Worm (Caenorhabditis elegans): Measurements from ENCODE around the gene ZK353.4.

The ZK353.4 gene

DNA sequence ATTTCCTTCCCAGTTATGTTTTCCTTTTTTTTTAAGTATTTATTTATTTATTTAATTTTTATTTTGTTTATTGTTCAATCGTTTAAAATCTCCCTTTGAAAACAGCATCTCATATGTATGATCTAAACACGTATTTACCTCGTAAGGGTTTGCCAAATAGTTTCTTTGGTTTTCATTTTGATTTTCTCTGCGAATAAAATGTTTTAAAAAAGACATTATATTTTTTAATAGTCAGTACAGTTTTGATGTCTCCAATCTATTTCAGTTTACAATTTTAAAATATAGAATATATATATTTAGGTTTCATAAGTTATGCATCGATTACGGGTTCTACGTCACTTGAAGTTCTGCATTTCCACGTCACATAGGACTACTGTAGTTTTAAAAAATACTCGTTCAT, 8.8 kb downstream of the ZK353.4 start, which contains the start of gene R05D3.12:
Gene R05D3.12, plus strand, starts transcription at position 301 of the 400 bp plus-strand sequence.
- TF ChIP-seq B0310.2 (tag; optimal IDR thresholded peaks at IDR 0.05) (no peak), tbx-37 (GFP tag; conservative IDR thresholded peaks at IDR 0.05) (no peak), ceh-36 (tag; optimal IDR thresholded peaks at IDR 0.05) (no peak), pes-1 (GFP tag; IDR thresholded peaks at IDR 0.05) (no peak)

- TF ChIP-seq ceh-13 (GFP tag; optimal IDR thresholded peaks at IDR 0.05) (no peak), tra-4 (tag; optimal IDR thresholded peaks at IDR 0.05) (no peak), aly-1 (tag; optimal IDR thresholded peaks at IDR 0.05) (no peak)
Measured at ce11 chrIII:8375000-8375399, 14.4 kb downstream of the ZK353.4 start, which contains the start of gene met-2. Gene met-2, plus strand, starts transcription at chrIII:8375300.

DNA sequence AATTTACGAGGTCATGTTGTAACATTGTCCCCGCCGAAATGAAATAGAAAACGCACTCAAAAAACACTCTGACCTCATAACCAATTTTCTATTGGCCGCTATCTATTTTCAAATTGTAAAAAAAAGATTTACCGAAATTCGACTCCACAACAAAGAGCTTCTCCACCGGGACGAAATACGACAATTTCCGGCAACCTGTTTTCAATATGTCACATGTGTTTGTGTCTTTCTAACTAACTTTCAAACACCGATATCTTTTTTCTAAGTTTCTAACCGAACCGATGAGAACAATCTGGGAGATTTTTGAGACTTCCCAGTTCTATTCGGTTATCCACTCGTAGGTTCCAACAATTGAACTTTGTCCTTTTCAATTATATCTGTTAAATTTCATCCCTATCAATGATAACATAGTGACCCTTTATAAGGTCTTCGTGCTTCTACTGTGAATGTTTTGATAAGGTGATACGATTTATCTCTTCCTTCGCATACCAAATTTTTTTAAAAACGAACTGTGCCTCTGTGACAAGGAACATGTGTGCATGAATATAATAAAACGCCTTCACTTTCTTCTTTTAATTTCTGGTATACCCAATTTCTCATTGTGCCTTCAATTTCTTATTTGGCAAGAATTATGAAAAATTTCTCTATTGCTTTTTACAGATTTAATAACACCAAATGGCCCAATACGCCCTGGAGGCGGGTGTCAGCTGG, 17.7 kb downstream of the ZK353.4 start, which contains the start of gene lmbr-1:
Gene lmbr-1, plus strand, starts transcription at position 661 of the 711 bp plus-strand sequence.
- no peak for TF ChIP-seq ama-1 (optimal IDR thresholded peaks at IDR 0.05)
- TF ChIP-seq ceh-13 (GFP tag; optimal IDR thresholded peaks at IDR 0.05), result no peak

- TF ChIP-seq B0310.2 (tag; optimal IDR thresholded peaks at IDR 0.05), result no peak
- TF ChIP-seq tbx-37 (GFP tag; conservative IDR thresholded peaks at IDR 0.05), result no peak
- TF ChIP-seq F13C5.2 (tag; optimal IDR thresholded peaks at IDR 0.05), result no peak
- no peak for TF ChIP-seq hnd-1 (tag; optimal IDR thresholded peaks at IDR 0.05)
- TF ChIP-seq sea-1 (GFP tag; conservative IDR thresholded peaks at IDR 0.05), result no peak
- TF ChIP-seq tra-4 (tag; optimal IDR thresholded peaks at IDR 0.05), result no peak
- TF ChIP-seq ceh-13 (GFP tag; optimal IDR thresholded peaks at IDR 0.05), result no peak
- TF ChIP-seq aly-1 (tag; optimal IDR thresholded peaks at IDR 0.05), result no peak
- no peak for TF ChIP-seq ama-1 (optimal IDR thresholded peaks at IDR 0.05)
- TF ChIP-seq ets-7 (tag; optimal IDR thresholded peaks at IDR 0.05), result no peak
- TF ChIP-seq flt-1 (GFP tag; IDR thresholded peaks at IDR 0.05), result no peak
- no peak for TF ChIP-seq hmg-4 (GFP tag; optimal IDR thresholded peaks at IDR 0.05)
- TF ChIP-seq pes-1 (GFP tag; IDR thresholded peaks at IDR 0.05), result no peak
Measured at ce11 chrIII:8370846-8371257, 18.6 kb downstream of the ZK353.4 start.

ce11 chrIII:8370188-8370587, 19.3 kb downstream of the ZK353.4 start:
- TF ChIP-seq scrt-1 (GFP tag; IDR thresholded peaks at IDR 0.05) (no peak), tbx-11 (GFP tag; IDR thresholded peaks at IDR 0.05) (no peak), sea-1 (GFP tag; conservative IDR thresholded peaks at IDR 0.05) (no peak), tbx-37 (GFP tag; conservative IDR thresholded peaks at IDR 0.05) (no peak), B0310.2 (tag; optimal IDR thresholded peaks at IDR 0.05) (no peak)

DNA sequence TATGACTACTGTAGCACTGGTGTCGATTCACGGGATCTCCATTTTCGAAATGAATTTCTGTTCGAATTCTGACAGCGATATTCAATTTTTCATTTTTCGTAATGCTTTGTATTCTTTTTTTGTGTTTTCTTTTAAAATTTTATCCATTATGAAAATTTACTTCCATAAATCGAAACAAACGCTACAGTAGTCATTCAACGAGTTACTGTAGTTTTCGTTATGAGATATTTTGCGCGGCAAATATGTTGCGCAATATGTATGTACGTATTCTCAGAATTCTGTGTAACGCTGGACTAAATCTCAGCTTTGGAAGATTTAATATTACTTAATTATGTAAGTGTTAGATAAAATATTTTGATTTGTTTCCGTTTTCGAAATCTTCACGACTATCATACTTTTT, 20.3 kb downstream of the ZK353.4 start:
- TF ChIP-seq tra-4 (tag; optimal IDR thresholded peaks at IDR 0.05) (no peak), aly-1 (tag; optimal IDR thresholded peaks at IDR 0.05) (no peak), tbx-37 (GFP tag; conservative IDR thresholded peaks at IDR 0.05) (no peak), hnd-1 (tag; optimal IDR thresholded peaks at IDR 0.05) (no peak), hmbx-1 (tag; optimal IDR thresholded peaks at IDR 0.05) (no peak), sea-1 (GFP tag; conservative IDR thresholded peaks at IDR 0.05) (no peak), ama-1 (optimal IDR thresholded peaks at IDR 0.05) (no peak), ceh-13 (GFP tag; optimal IDR thresholded peaks at IDR 0.05) (no peak), ceh-36 (tag; optimal IDR thresholded peaks at IDR 0.05) (no peak), pes-1 (GFP tag; IDR thresholded peaks at IDR 0.05) (no peak), F13C5.2 (tag; optimal IDR thresholded peaks at IDR 0.05) (no peak)

DNA sequence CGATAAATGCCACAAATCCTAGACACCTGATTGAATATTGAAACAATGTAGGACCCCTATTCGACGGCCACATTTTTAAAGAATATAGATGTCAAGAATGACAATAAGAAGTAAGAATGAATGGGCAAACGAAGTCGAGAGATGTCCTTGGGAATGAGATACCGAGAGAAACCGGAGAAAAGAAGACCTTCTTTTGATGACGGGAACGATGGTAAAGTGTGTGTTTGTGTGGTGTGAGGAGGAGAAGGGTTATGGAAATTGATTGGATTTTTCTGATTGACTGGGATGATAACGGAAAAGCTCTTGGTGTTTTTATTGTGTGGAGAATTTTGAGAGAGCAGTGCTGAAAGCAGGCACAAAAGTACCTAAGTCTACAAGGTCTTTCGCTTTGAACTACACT, 20.8 kb downstream of the ZK353.4 start, which contains the start of gene R05D3.9:
Gene R05D3.9, minus strand, starts transcription at position 101 of the 400 bp plus-strand sequence.
- TF ChIP-seq ceh-13 (GFP tag; optimal IDR thresholded peaks at IDR 0.05) (no peak), B0310.2 (tag; optimal IDR thresholded peaks at IDR 0.05) (no peak), hnd-1 (tag; optimal IDR thresholded peaks at IDR 0.05) (no peak), tra-4 (tag; optimal IDR thresholded peaks at IDR 0.05) (no peak), scrt-1 (GFP tag; IDR thresholded peaks at IDR 0.05) (no peak)

DNA sequence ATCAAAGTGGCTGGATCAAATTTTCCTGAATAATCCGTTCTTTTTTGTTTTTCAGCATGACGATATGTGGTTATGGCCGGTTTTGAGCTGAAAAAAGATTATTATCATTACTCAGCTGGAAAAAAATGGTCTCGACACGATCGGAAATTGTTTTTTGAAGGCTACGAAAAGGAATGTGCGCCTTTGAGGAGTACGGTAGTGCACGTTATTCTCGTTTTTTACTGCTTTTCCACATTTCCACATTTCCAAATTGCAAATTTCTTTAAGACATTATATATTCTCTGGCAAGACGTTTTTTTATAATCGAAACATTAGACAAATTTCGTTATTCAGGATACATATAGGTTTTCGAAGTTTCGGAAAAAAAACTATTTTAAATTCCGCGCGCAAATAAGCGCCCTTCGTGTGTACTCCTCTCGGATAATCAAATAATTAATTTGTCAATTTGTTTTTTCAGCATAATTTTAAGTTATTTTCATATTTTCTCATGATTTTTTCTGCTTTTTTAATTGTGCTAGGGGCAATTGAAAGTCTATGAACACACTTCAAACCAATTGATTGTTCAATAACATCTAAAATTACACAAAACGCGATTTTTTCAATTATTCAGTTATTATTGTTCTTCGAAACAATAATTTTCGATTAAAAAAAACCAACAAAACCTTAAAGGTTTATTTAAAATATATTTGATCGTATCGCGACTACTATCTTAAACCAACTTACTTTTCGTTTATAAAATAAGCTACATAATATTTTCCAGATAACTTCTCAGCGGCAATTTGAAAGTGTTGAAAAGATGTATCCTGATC, 26.0 kb downstream of the ZK353.4 start, which contains the start of gene R05D3.3:
Gene R05D3.3, plus strand, starts transcription at position 759 of the 809 bp plus-strand sequence.
- TF ChIP-seq tra-4 (tag; optimal IDR thresholded peaks at IDR 0.05) (no peak), tbx-37 (GFP tag; conservative IDR thresholded peaks at IDR 0.05) (no peak), aly-1 (tag; optimal IDR thresholded peaks at IDR 0.05) (no peak), hnd-1 (tag; optimal IDR thresholded peaks at IDR 0.05) (no peak), scrt-1 (GFP tag; IDR thresholded peaks at IDR 0.05) (no peak), ama-1 (optimal IDR thresholded peaks at IDR 0.05) (no peak), F13C5.2 (tag; optimal IDR thresholded peaks at IDR 0.05) (no peak), ets-7 (tag; optimal IDR thresholded peaks at IDR 0.05) (no peak), sea-1 (GFP tag; conservative IDR thresholded peaks at IDR 0.05) (no peak), hmg-4 (GFP tag; optimal IDR thresholded peaks at IDR 0.05) (no peak), ceh-13 (GFP tag; optimal IDR thresholded peaks at IDR 0.05) (no peak)
